Fruit fly (Drosophila melanogaster) whole organism, embryonic: ENCODE measurements around the gene CG2021.

ENCODE experiments used
- Adf1 ChIP-seq: fragments of 200-800 bp; sonication (Bioruptor generic); IDR thresholded peaks from 2 replicates; pipeline ENCODE4 v1.3.6; 2022; ENCODE audit warnings: missing biosample characterization, missing genetic modification characterization
- B-H2 ChIP-seq: fragments of 200-800 bp; sonication (Bioruptor generic); optimal IDR thresholded peaks from 2 replicates; lab custom pipeline; 2018; ENCODE audit warnings: missing biosample characterization, mild to moderate bottlenecking, missing genetic modification characterization
- CG10431 ChIP-seq: fragments of 200-800 bp; sonication (Bioruptor generic); optimal IDR thresholded peaks from 3 replicates; lab custom pipeline; 2018; ENCODE audit warnings: missing biosample characterization, mild to moderate bottlenecking, missing genetic modification characterization
- CG1233 ChIP-seq: fragments of 200-800 bp; sonication (Bioruptor generic); optimal IDR thresholded peaks from 4 replicates; lab custom pipeline; 2018; ENCODE audit warnings: missing biosample characterization, mild to moderate bottlenecking, missing genetic modification characterization
- CG14860 ChIP-seq: fragments of 200-800 bp; sonication (Bioruptor generic); IDR thresholded peaks from 3 replicates; pipeline ENCODE4 v1.3.6; 2022; ENCODE audit warnings: missing biosample characterization, missing genetic modification characterization; ENCODE audit not compliant: partially characterized antibody
- CG15514 ChIP-seq: fragments of 200-800 bp; sonication (Bioruptor generic); optimal IDR thresholded peaks from 3 replicates; lab custom pipeline; 2017; ENCODE audit warnings: missing biosample characterization, missing genetic modification characterization, mild to moderate bottlenecking, moderate library complexity, missing genetic modification reagents
- CG17802 ChIP-seq: fragments of 200-800 bp; sonication (Bioruptor generic); optimal IDR thresholded peaks from 2 replicates; lab custom pipeline; 2018; ENCODE audit warnings: missing biosample characterization, mild to moderate bottlenecking, missing genetic modification characterization, moderate library complexity
- CG17912 ChIP-seq: fragments of 200-800 bp; sonication (Bioruptor generic); optimal IDR thresholded peaks from 2 replicates; lab custom pipeline; 2018; ENCODE audit warnings: missing biosample characterization, mild to moderate bottlenecking, missing genetic modification characterization
- CG31441 ChIP-seq: fragments of 200-800 bp; sonication (Bioruptor generic); IDR thresholded peaks from 2 replicates; pipeline ENCODE4 v1.3.6; 2022; ENCODE audit warnings: missing biosample characterization, missing genetic modification characterization
- CG3163 ChIP-seq: fragments of 200-800 bp; sonication (Bioruptor generic); optimal IDR thresholded peaks from 3 replicates; lab custom pipeline; 2016; ENCODE audit warnings: missing biosample characterization, missing genetic modification characterization
- CG32532 ChIP-seq: fragments of 200-800 bp; sonication (Bioruptor generic); IDR thresholded peaks from 2 replicates; pipeline ENCODE4 v1.3.6; 2022; ENCODE audit warnings: missing biosample characterization, missing genetic modification characterization
- CG34224 ChIP-seq: fragments of 200-800 bp; sonication (Bioruptor generic); IDR thresholded peaks from 3 replicates; pipeline ENCODE4 v1.3.6; 2022; ENCODE audit warnings: missing biosample characterization, missing genetic modification characterization; ENCODE audit not compliant: partially characterized antibody
- CG34422 ChIP-seq: fragments of 200-800 bp; sonication (Bioruptor generic); IDR thresholded peaks from 3 replicates; pipeline ENCODE4 v1.3.6; 2022; ENCODE audit warnings: missing biosample characterization, missing genetic modification characterization
- CG8359 ChIP-seq: fragments of 200-800 bp; sonication (Bioruptor generic); optimal IDR thresholded peaks from 2 replicates; lab custom pipeline; 2017; ENCODE audit warnings: missing biosample characterization, mild to moderate bottlenecking, missing genetic modification characterization, borderline replicate concordance
- CG9437 ChIP-seq: fragments of 200-800 bp; sonication (Bioruptor generic); optimal IDR thresholded peaks from 2 replicates; lab custom pipeline; 2018; ENCODE audit warnings: missing biosample characterization, mild to moderate bottlenecking, missing genetic modification characterization
- CG9876 ChIP-seq: fragments of 200-800 bp; sonication (Bioruptor generic); optimal IDR thresholded peaks from 2 replicates; lab custom pipeline; 2016; ENCODE audit warnings: missing biosample characterization, missing genetic modification characterization
- Camta ChIP-seq: fragments of 200-800 bp; sonication (Bioruptor generic); optimal IDR thresholded peaks from 2 replicates; lab custom pipeline; 2016; ENCODE audit warnings: missing biosample characterization, missing genetic modification characterization
- Chrac-16 ChIP-seq: fragments of 200-800 bp; sonication (Bioruptor generic); optimal IDR thresholded peaks from 3 replicates; lab custom pipeline; 2016; ENCODE audit warnings: missing biosample characterization, missing genetic modification characterization
- CoRest ChIP-seq: fragments of 200-800 bp; sonication (Bioruptor generic); optimal IDR thresholded peaks from 3 replicates; lab custom pipeline; 2018; ENCODE audit warnings: missing biosample characterization, mild to moderate bottlenecking, missing genetic modification characterization, moderate library complexity
- CrebB ChIP-seq: fragments of 200-800 bp; sonication (Bioruptor generic); optimal IDR thresholded peaks from 3 replicates; lab custom pipeline; 2018; ENCODE audit warnings: missing biosample characterization, mild to moderate bottlenecking, missing genetic modification characterization
- Deaf1 ChIP-seq: fragments of 200-800 bp; optimal IDR thresholded peaks from 3 replicates; lab custom pipeline; 2019; ENCODE audit warnings: missing biosample characterization, mild to moderate bottlenecking, missing genetic modification characterization, moderate library complexity
- Dp ChIP-seq: fragments of 200-800 bp; sonication (Bioruptor generic); optimal IDR thresholded peaks from 2 replicates; lab custom pipeline; 2018; ENCODE audit warnings: missing biosample characterization, mild to moderate bottlenecking, missing genetic modification characterization, moderate library complexity
- Gug ChIP-seq: fragments of 200-800 bp; sonication (Bioruptor generic); IDR thresholded peaks from 4 replicates; pipeline ENCODE4 v1.3.6; 2022; ENCODE audit warnings: missing biosample characterization, missing genetic modification characterization
- Kr ChIP-seq: fragments of 200-800 bp; sonication (Bioruptor generic); optimal IDR thresholded peaks from 2 replicates; lab custom pipeline; 2017; ENCODE audit warnings: missing biosample characterization, mild to moderate bottlenecking, missing genetic modification characterization
- Lhr ChIP-seq: fragments of 200-800 bp; sonication (Bioruptor generic); optimal IDR thresholded peaks from 3 replicates; lab custom pipeline; 2017; ENCODE audit warnings: mild to moderate bottlenecking, missing biosample characterization, missing genetic modification reagents, missing genetic modification characterization
- Mes4 ChIP-seq: fragments of 200-800 bp; sonication (Bioruptor generic); optimal IDR thresholded peaks from 2 replicates; lab custom pipeline; 2016; ENCODE audit warnings: missing biosample characterization, missing genetic modification characterization
- Mrtf ChIP-seq: fragments of 200-800 bp; sonication (Bioruptor generic); IDR thresholded peaks from 3 replicates; pipeline ENCODE4 v1.3.6; 2022; ENCODE audit warnings: missing biosample characterization, missing genetic modification characterization
- NC2α ChIP-seq: fragments of 200-800 bp; sonication (Bioruptor generic); optimal IDR thresholded peaks from 2 replicates; lab custom pipeline; 2016; ENCODE audit warnings: missing biosample characterization, missing genetic modification characterization
- PHDP ChIP-seq: fragments of 200-800 bp; sonication (Bioruptor generic); optimal IDR thresholded peaks from 3 replicates; lab custom pipeline; 2018; ENCODE audit warnings: missing biosample characterization, mild to moderate bottlenecking, missing genetic modification characterization, moderate library complexity
- Scr ChIP-seq: fragments of 200-800 bp; sonication (Bioruptor generic); IDR thresholded peaks from 2 replicates; pipeline ENCODE4 v1.3.6; 2022; ENCODE audit warnings: missing biosample characterization, missing genetic modification characterization; ENCODE audit not compliant: partially characterized antibody
- Side ChIP-seq: fragments of 200-800 bp; sonication (Bioruptor generic); optimal IDR thresholded peaks from 2 replicates; lab custom pipeline; 2016; ENCODE audit warnings: missing biosample characterization, missing genetic modification characterization
- Six4 ChIP-seq: fragments of 200-800 bp; sonication (Bioruptor generic); optimal IDR thresholded peaks from 2 replicates; lab custom pipeline; 2016; ENCODE audit warnings: missing biosample characterization, missing genetic modification characterization
- Sry-β ChIP-seq: fragments of 200-800 bp; sonication (Bioruptor generic); optimal IDR thresholded peaks from 2 replicates; lab custom pipeline; 2018; ENCODE audit warnings: missing biosample characterization, mild to moderate bottlenecking, missing genetic modification characterization, moderate library complexity
- Xbp1 ChIP-seq: fragments of 200-800 bp; sonication (Bioruptor generic); optimal IDR thresholded peaks from 3 replicates; lab custom pipeline; 2016; ENCODE audit warnings: missing biosample characterization, mild to moderate bottlenecking, missing genetic modification characterization
- YL-1 ChIP-seq: fragments of 200-800 bp; sonication (Bioruptor generic); optimal IDR thresholded peaks from 3 replicates; lab custom pipeline; 2017; ENCODE audit warnings: missing biosample characterization, mild to moderate bottlenecking, missing genetic modification characterization
- bab2 ChIP-seq: fragments of 200-800 bp; sonication (Bioruptor generic); optimal IDR thresholded peaks from 2 replicates; lab custom pipeline; 2016; ENCODE audit warnings: missing biosample characterization, missing genetic modification characterization
- esg ChIP-seq: fragments of 200-800 bp; sonication (Bioruptor generic); conservative IDR thresholded peaks from 2 replicates; pipeline ENCODE4 v1.3.6; 2022; ENCODE audit warnings: missing biosample characterization, missing genetic modification characterization
- gro ChIP-seq: fragments of 200-800 bp; sonication (Bioruptor generic); optimal IDR thresholded peaks from 2 replicates; lab custom pipeline; 2016; ENCODE audit warnings: missing biosample characterization, missing genetic modification characterization
- jumu ChIP-seq: fragments of 200-800 bp; sonication (Bioruptor generic); optimal IDR thresholded peaks from 3 replicates; lab custom pipeline; 2016; ENCODE audit warnings: missing biosample characterization, missing genetic modification characterization
- kay ChIP-seq: fragments of 200-800 bp; sonication (Bioruptor generic); optimal IDR thresholded peaks from 2 replicates; lab custom pipeline; 2016; ENCODE audit warnings: missing biosample characterization, missing genetic modification characterization
- mam ChIP-seq: fragments of 200-800 bp; sonication (Bioruptor generic); optimal IDR thresholded peaks from 3 replicates; lab custom pipeline; 2016; ENCODE audit warnings: missing biosample characterization, missing genetic modification characterization
- nom ChIP-seq: fragments of 200-800 bp; sonication (Bioruptor generic); optimal IDR thresholded peaks from 2 replicates; lab custom pipeline; 2017; ENCODE audit warnings: missing biosample characterization, missing genetic modification characterization, mild to moderate bottlenecking, moderate library complexity, missing genetic modification reagents
- phol ChIP-seq: fragments of 200-800 bp; sonication (Bioruptor generic); optimal IDR thresholded peaks from 3 replicates; lab custom pipeline; 2018; ENCODE audit warnings: missing biosample characterization, mild to moderate bottlenecking, missing genetic modification characterization, moderate library complexity
- repo ChIP-seq: fragments of 200-800 bp; sonication (Bioruptor generic); optimal IDR thresholded peaks from 2 replicates; lab custom pipeline; 2016; ENCODE audit warnings: missing biosample characterization, missing genetic modification characterization
- row ChIP-seq: fragments of 200-800 bp; sonication (Bioruptor generic); IDR thresholded peaks from 3 replicates; pipeline ENCODE4 v1.3.6; 2022; ENCODE audit warnings: missing biosample characterization, missing genetic modification characterization
- sob ChIP-seq: fragments of 200-800 bp; sonication (Bioruptor generic); IDR thresholded peaks from 2 replicates; pipeline ENCODE4 v1.3.6; 2022; ENCODE audit warnings: missing biosample characterization, missing genetic modification characterization
- tgo ChIP-seq: fragments of 200-800 bp; sonication (Bioruptor generic); IDR thresholded peaks from 3 replicates; pipeline ENCODE4 v1.3.6; 2022; ENCODE audit warnings: missing biosample characterization, missing genetic modification characterization
- unpg ChIP-seq: fragments of 200-800 bp; sonication (Bioruptor generic); optimal IDR thresholded peaks from 3 replicates; lab custom pipeline; 2018; ENCODE audit warnings: missing biosample characterization, mild to moderate bottlenecking, missing genetic modification characterization, moderate library complexity
- zf30C ChIP-seq: fragments of 200-800 bp; sonication (Bioruptor generic); optimal IDR thresholded peaks from 3 replicates; lab custom pipeline; 2018; ENCODE audit warnings: missing biosample characterization, mild to moderate bottlenecking, missing genetic modification characterization

CG2021 gene

DNA sequence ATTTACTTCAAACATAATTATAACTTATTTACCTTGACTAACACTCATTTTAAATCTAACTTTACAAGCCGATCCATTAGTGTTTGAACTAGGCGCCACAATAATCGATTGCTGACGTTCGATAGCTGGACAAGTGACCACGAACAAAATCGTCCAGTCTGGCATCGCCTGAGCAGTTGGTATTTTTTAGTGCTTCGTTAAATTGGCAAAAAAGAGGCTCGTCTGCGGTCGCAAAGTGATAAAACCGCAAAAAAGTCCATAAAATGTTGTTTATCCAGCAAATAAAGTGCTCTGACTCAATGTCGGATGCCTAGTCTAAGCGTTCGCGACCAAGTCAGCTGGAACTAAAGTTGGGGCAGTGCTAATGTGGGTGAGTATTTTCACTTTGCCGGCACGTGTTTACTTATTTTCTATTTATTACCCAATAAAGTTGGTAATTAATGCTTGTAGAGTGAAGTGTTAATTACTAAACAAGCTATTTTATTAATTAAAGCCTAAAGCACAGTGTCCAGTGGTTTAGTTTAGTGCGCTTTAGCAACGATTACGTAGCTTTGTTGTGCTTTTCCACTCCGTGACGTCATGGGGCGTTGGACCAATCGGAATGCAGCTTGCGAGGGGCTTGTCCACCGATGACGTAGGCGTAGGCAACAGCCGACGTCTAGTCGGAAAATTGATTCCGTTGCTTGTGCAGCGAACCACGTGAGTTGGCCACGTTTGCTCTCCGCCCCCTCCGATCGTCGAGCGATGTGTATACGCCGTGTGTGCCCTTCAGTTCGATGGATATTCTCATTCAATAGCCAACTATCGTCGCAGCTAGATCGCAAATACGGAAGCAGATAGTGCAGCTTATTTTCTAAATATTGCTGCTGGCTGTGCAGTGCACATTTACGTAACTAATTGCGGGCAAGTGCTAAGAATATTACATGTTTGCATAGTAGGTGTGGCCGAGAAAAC lies 38.6 kb downstream of the CG2021 start, which contains the start of gene Gk2 (continued):
- peak; percentile 35 for TF ChIP-seq CG15514
- TF ChIP-seq Adf1 = no peak
- TF ChIP-seq gro (GFP tag; lab: Kevin White, UChicago) = no peak
- no peak for TF ChIP-seq CG1233 (GFP tag; lab: Kevin White, UChicago)
- TF ChIP-seq kay = no peak
- no peak for TF ChIP-seq B-H2 (GFP tag; lab: Kevin White, UChicago)
- 0 out of 3 replicates have a peak, but pooled peaks have one; percentile 5 for TF ChIP-seq row (GFP tag; lab: Robert Waterston, UW)
- TF ChIP-seq Sry-β (GFP tag; lab: Kevin White, UChicago) = no peak
- no peak for TF ChIP-seq Chrac-16 (GFP tag; lab: Kevin White, UChicago)
- no peak for TF ChIP-seq NC2α (GFP tag; lab: Kevin White, UChicago)
- no peak for TF ChIP-seq tgo (GFP tag; lab: Robert Waterston, UW)
- TF ChIP-seq CG32532 = no peak
- no peak for TF ChIP-seq CG17912
- TF ChIP-seq bab2 = no peak
- no peak for TF ChIP-seq nom (GFP tag; lab: Kevin White, UChicago)
- no peak for TF ChIP-seq CrebB (tag; lab: Kevin White, UChicago)
- TF ChIP-seq CG14860 = peak; percentile 50
- TF ChIP-seq CG9876 (GFP tag; lab: Kevin White, UChicago) = no peak
- no peak for TF ChIP-seq jumu (GFP tag; lab: Kevin White, UChicago)
- TF ChIP-seq Mes4 (GFP tag; lab: Kevin White, UChicago) = no peak
- no peak for TF ChIP-seq repo
- TF ChIP-seq Kr (GFP tag; lab: Kevin White, UChicago) = no peak
- TF ChIP-seq sob (GFP tag; lab: Robert Waterston, UW) = no peak; the same call in 1 of the 2 replicates
- TF ChIP-seq Gug (GFP tag; lab: Robert Waterston, UW) = no peak
- no peak for TF ChIP-seq Camta (GFP tag; lab: Kevin White, UChicago)
- no peak for TF ChIP-seq CG17802 (tag; lab: Kevin White, UChicago)
- TF ChIP-seq CG9437 = peak; percentile 35
- peak; percentile 98 for TF ChIP-seq Dp (GFP tag; lab: Kevin White, UChicago)
- TF ChIP-seq CG8359 (GFP tag; lab: Kevin White, UChicago) = no peak
- TF ChIP-seq Deaf1 (tag; lab: Kevin White, UChicago) = peak; percentile 47
- peak; percentile 82 for TF ChIP-seq Lhr (GFP tag; lab: Kevin White, UChicago)
- TF ChIP-seq PHDP (tag; lab: Kevin White, UChicago) = no peak
- no peak for TF ChIP-seq esg (GFP tag; lab: Robert Waterston, UW)
- peak; percentile 48 for TF ChIP-seq Scr (GFP tag; lab: Robert Waterston, UW)
- TF ChIP-seq CG31441 = no peak
- no peak for TF ChIP-seq CG10431 (GFP tag; lab: Kevin White, UChicago)
- TF ChIP-seq CG34422 (GFP tag; lab: Robert Waterston, UW) = no peak
- TF ChIP-seq Six4 (GFP tag; lab: Kevin White, UChicago) = no peak
- peak; percentile 48; the same call in 1 of the 3 replicates for TF ChIP-seq CG34224 (GFP tag; lab: Robert Waterston, UW)
- no peak for TF ChIP-seq Side (GFP tag; lab: Kevin White, UChicago)
- TF ChIP-seq CoRest (tag; lab: Kevin White, UChicago) = no peak
- TF ChIP-seq unpg (GFP tag; lab: Kevin White, UChicago) = no peak
- no peak for TF ChIP-seq Xbp1 (GFP tag; lab: Kevin White, UChicago)
- TF ChIP-seq CG3163 (GFP tag; lab: Kevin White, UChicago) = no peak
- TF ChIP-seq YL-1 (GFP tag; lab: Kevin White, UChicago) = no peak
- TF ChIP-seq mam (GFP tag; lab: Kevin White, UChicago) = no peak
- TF ChIP-seq zf30C (GFP tag; lab: Kevin White, UChicago) = no peak
- TF ChIP-seq Mrtf (GFP tag; lab: Robert Waterston, UW) = no peak
- no peak for TF ChIP-seq phol (tag; lab: Kevin White, UChicago)
